Comparison of ENCODE assay signal across 1 fruit fly cellular context in genomic region chr3R:26280403-26280802, dm6.
A peak's percentile ranks its signal among the peaks of the same experiment; 100 is the strongest.
TF ChIP-seq lines count a peak whose summit lies in the region.

No protein-coding gene starts in this region.

TF ChIP-seq in whole organism, embryonic, 481 proteins besides CTCF, POLR2A, EP300 and RAD21 (continued from another document):
- TF ChIP-seq CG4282 (GFP tag; optimal IDR thresholded peaks at IDR 0.05; lab: Kevin White, UChicago) (no peak), ara (GFP tag; IDR thresholded peaks at IDR 0.05; lab: Robert Waterston, UW) (0 out of 2 replicates have a peak, but pooled peaks have one; percentile 11), Hand (GFP tag; optimal IDR thresholded peaks at IDR 0.05; lab: Kevin White, UChicago) (peak; percentile 76), Dip2 (GFP tag; IDR thresholded peaks at IDR 0.05; lab: Robert Waterston, UW) (no peak), stc (GFP tag; IDR thresholded peaks at IDR 0.05; lab: Robert Waterston, UW) (0 out of 2 replicates have a peak, but pooled peaks have one; percentile 54), CG14014 (GFP tag; IDR thresholded peaks at IDR 0.05; lab: Robert Waterston, UW) (peak; percentile 70), CG43689 (GFP tag; IDR thresholded peaks at IDR 0.05; lab: Robert Waterston, UW) (peak; percentile 29; the same call in 1 of the 2 replicates), CG17328 (GFP tag; IDR thresholded peaks at IDR 0.05; lab: Robert Waterston, UW) (peak; percentile 59; the same call in 1 of the 2 replicates), CG18599 (GFP tag; optimal IDR thresholded peaks at IDR 0.05; lab: Kevin White, UChicago) (peak; percentile 91), Atf3 (GFP tag; optimal IDR thresholded peaks at IDR 0.05; lab: Kevin White, UChicago) (no peak), Deaf1 (tag; optimal IDR thresholded peaks at IDR 0.05; lab: Kevin White, UChicago) (peak; percentile 32), BtbVII (GFP tag; optimal IDR thresholded peaks at IDR 0.05; lab: Kevin White, UChicago) (peak; percentile 38), twi (tag; optimal IDR thresholded peaks at IDR 0.05; lab: Kevin White, UChicago) (no peak), abd-A (tag; optimal IDR thresholded peaks at IDR 0.05; lab: Kevin White, UChicago) (peak; percentile 54), sisA (GFP tag; IDR thresholded peaks at IDR 0.05; lab: Robert Waterston, UW) (peak; percentile 43; the same call in 1 of the 2 replicates), hth (optimal IDR thresholded peaks at IDR 0.05; lab: Kevin White, UChicago) (no peak), so (GFP tag; IDR thresholded peaks at IDR 0.05; lab: Robert Waterston, UW) (0 out of 3 replicates have a peak, but pooled peaks have one; percentile 43), CG11504 (tag; optimal IDR thresholded peaks at IDR 0.05; lab: Kevin White, UChicago) (peak; percentile 68), eyg (GFP tag; optimal IDR thresholded peaks at IDR 0.05; lab: Kevin White, UChicago) (no peak), CG13775 (GFP tag; optimal IDR thresholded peaks at IDR 0.05; lab: Kevin White, UChicago) (no peak), jigr1 (GFP tag; IDR thresholded peaks at IDR 0.05; lab: Robert Waterston, UW) (no peak), CG13424 (tag; optimal IDR thresholded peaks at IDR 0.05; lab: Kevin White, UChicago) (peak; percentile 51), bcd (GFP tag; optimal IDR thresholded peaks at IDR 0.05; lab: Kevin White, UChicago) (peak; percentile 56), CG18476 (GFP tag; optimal IDR thresholded peaks at IDR 0.05; lab: Kevin White, UChicago) (peak; percentile 1)
